Worm (Caenorhabditis elegans) whole organism, L4 larva: ENCODE results near the gene W04E12.2.

ENCODE experiments used
- F49E8.2 ChIP-seq: sonication (generic microtip); optimal IDR thresholded peaks from 2 replicates; lab custom pipeline; 2016; ENCODE audit warnings: missing compliant biosample characterization, mild to moderate bottlenecking, missing genetic modification characterization, borderline replicate concordance
- R02D3.7 ChIP-seq: fragments of 150-350 bp; sonication (generic microtip); optimal IDR thresholded peaks from 3 replicates; lab custom pipeline; 2014; ENCODE audit warnings: missing biosample characterization, missing genetic modification characterization
- T20F7.1 ChIP-seq: fragments of 200-800 bp; sonication (Bioruptor generic); optimal IDR thresholded peaks from 2 replicates; lab custom pipeline; 2018; ENCODE audit warnings: mild to moderate bottlenecking, missing genetic modification characterization, missing compliant biosample characterization
- Y5F2A.4 ChIP-seq: fragments of 200-800 bp; sonication (Bioruptor generic); optimal IDR thresholded peaks from 2 replicates; lab custom pipeline; 2018; ENCODE audit warnings: mild to moderate bottlenecking, missing genetic modification characterization, missing compliant biosample characterization
- ZK337.2 ChIP-seq: fragments of 200-800 bp; sonication (Bioruptor generic); IDR thresholded peaks from 2 replicates; pipeline ENCODE4 v1.3.6; 2022; ENCODE audit warnings: missing genetic modification reagents, missing genetic modification characterization, missing compliant biosample characterization
- ZK546.5 ChIP-seq, 2 experiments: sonication (generic microtip); optimal IDR thresholded peaks; 2 replicates each; lab custom pipeline; 2017; ENCODE audit warnings: missing biosample characterization in 2 of 2, missing genetic modification characterization in 2 of 2
- aha-1 ChIP-seq: fragments of 150-350 bp; peaks from one replicate; lab custom pipeline; 2014; ENCODE audit warnings: missing biosample characterization, missing genetic modification characterization
- aly-2 ChIP-seq: sonication (generic microtip); optimal IDR thresholded peaks from 2 replicates; lab custom pipeline; 2018; ENCODE audit warnings: missing biosample characterization, missing genetic modification characterization
- arid-1 ChIP-seq: fragments of 200-800 bp; sonication (Bioruptor generic); conservative IDR thresholded peaks from 2 replicates; pipeline ENCODE4 v1.3.6; 2022; ENCODE audit warnings: missing genetic modification reagents, missing genetic modification characterization, missing compliant biosample characterization
- ceh-82 ChIP-seq: sonication (generic microtip); optimal IDR thresholded peaks from 2 replicates; lab custom pipeline; 2017; ENCODE audit warnings: missing biosample characterization, missing genetic modification characterization
- ctbp-1 ChIP-seq: fragments of 200-800 bp; sonication (Bioruptor generic); IDR thresholded peaks from 2 replicates; pipeline ENCODE4 v1.3.6; 2022; ENCODE audit warnings: missing genetic modification reagents, missing genetic modification characterization, missing compliant biosample characterization
- daf-16 ChIP-seq, 3 experiments: sonication (generic microtip); optimal IDR thresholded peaks; 2 replicates each; lab custom pipeline; 2016 to 2017; ENCODE audit warnings: missing genetic modification characterization in 3 of 3, missing genetic modification reagents in 3 of 3, mild to moderate bottlenecking in 2 of 3, missing compliant biosample characterization in 2 of 3, missing biosample characterization in 1 of 3, moderate library complexity in 1 of 3
- daf-19 ChIP-seq: fragments of 200-800 bp; sonication (Bioruptor generic); conservative IDR thresholded peaks from 2 replicates; pipeline ENCODE4 v1.3.6; 2022; ENCODE audit warnings: missing genetic modification characterization, missing compliant biosample characterization
- daf-8 ChIP-seq: fragments of 200-800 bp; sonication (Bioruptor generic); IDR thresholded peaks from 2 replicates; pipeline ENCODE4 v1.3.6; 2022; ENCODE audit warnings: missing genetic modification characterization, missing compliant biosample characterization
- dmd-6 ChIP-seq: fragments of 200-800 bp; sonication (Bioruptor generic); IDR thresholded peaks from 2 replicates; pipeline ENCODE4 v1.3.6; 2022; ENCODE audit warnings: missing genetic modification reagents, missing genetic modification characterization, missing compliant biosample characterization
- duxl-1 ChIP-seq: sonication (generic microtip); optimal IDR thresholded peaks from 2 replicates; lab custom pipeline; 2016; ENCODE audit warnings: mild to moderate bottlenecking, missing genetic modification characterization, moderate library complexity, missing compliant biosample characterization; ENCODE audit not compliant: poor library complexity
- dve-1 ChIP-seq: sonication (generic microtip); optimal IDR thresholded peaks from 2 replicates; lab custom pipeline; 2017; ENCODE audit warnings: antibody characterized with exemption, mild to moderate bottlenecking, missing genetic modification characterization, missing compliant biosample characterization; ENCODE audit not compliant: insufficient read depth
- hlh-11 ChIP-seq: fragments of 200-800 bp; sonication (Bioruptor generic); optimal IDR thresholded peaks from 2 replicates; lab custom pipeline; 2018; ENCODE audit warnings: mild to moderate bottlenecking, missing genetic modification characterization, missing compliant biosample characterization
- lin-1 ChIP-seq: fragments of 200-800 bp; sonication (Bioruptor generic); IDR thresholded peaks from 2 replicates; pipeline ENCODE4 v1.3.6; 2022; ENCODE audit warnings: missing genetic modification reagents, missing genetic modification characterization, missing compliant biosample characterization
- lin-15B ChIP-seq: fragments of 150-350 bp; sonication (generic microtip); optimal IDR thresholded peaks from 3 replicates; lab custom pipeline; 2014; ENCODE audit warnings: missing biosample characterization, missing genetic modification characterization
- lin-29 ChIP-seq: fragments of 200-800 bp; sonication (Bioruptor generic); IDR thresholded peaks from 2 replicates; pipeline ENCODE4 v1.3.6; 2022; ENCODE audit warnings: missing genetic modification reagents, missing genetic modification characterization, missing compliant biosample characterization
- lin-38 ChIP-seq: fragments of 200-800 bp; sonication (Bioruptor generic); IDR thresholded peaks from 2 replicates; pipeline ENCODE4 v1.3.6; 2022; ENCODE audit warnings: missing genetic modification reagents, missing genetic modification characterization, missing compliant biosample characterization
- lsy-2 ChIP-seq, 2 experiments: fragments of 150-350 bp in 1 of 2; sonication (generic microtip) in 1 of 2; optimal IDR thresholded peaks; 2 replicates each; lab custom pipeline; 2014 to 2017; ENCODE audit warnings: missing biosample characterization in 2 of 2, missing genetic modification characterization in 2 of 2
- mdl-1 ChIP-seq, 2 experiments: fragments of 150-350 bp in 1 of 2; sonication (generic microtip) in 1 of 2; optimal IDR thresholded peaks; 2 replicates each; lab custom pipeline; 2014 to 2017; ENCODE audit warnings: missing biosample characterization in 2 of 2, missing genetic modification characterization in 2 of 2
- mxl-3 ChIP-seq: fragments of 200-800 bp; sonication (Bioruptor generic); optimal IDR thresholded peaks from 2 replicates; lab custom pipeline; 2018; ENCODE audit warnings: mild to moderate bottlenecking, missing genetic modification characterization, missing compliant biosample characterization
- nhr-10 ChIP-seq: fragments of 150-350 bp; optimal IDR thresholded peaks from 2 replicates; lab custom pipeline; 2014; ENCODE audit warnings: missing biosample characterization, missing genetic modification characterization
- nhr-111 ChIP-seq: fragments of 200-800 bp; sonication (Bioruptor generic); optimal IDR thresholded peaks from 2 replicates; lab custom pipeline; 2018; ENCODE audit warnings: mild to moderate bottlenecking, missing genetic modification characterization, missing compliant biosample characterization
- nhr-28 ChIP-seq: fragments of 150-350 bp; optimal IDR thresholded peaks from 2 replicates; lab custom pipeline; 2014; ENCODE audit warnings: missing biosample characterization, missing genetic modification characterization
- nhr-77 ChIP-seq: fragments of 150-350 bp; optimal IDR thresholded peaks from 2 replicates; lab custom pipeline; 2014; ENCODE audit warnings: missing biosample characterization, missing genetic modification characterization
- pha-4 ChIP-seq, 2 experiments: fragments of 150-350 bp in 1 of 2; fragments of 200-800 bp in 1 of 2; sonication (Bioruptor generic) in 1 of 2; IDR thresholded peaks in 1 of 2; optimal IDR thresholded peaks in 1 of 2; 2 replicates each; pipeline versions ENCODE4 v1.3.6 to Lab custom; 2014 to 2022; ENCODE audit warnings: missing genetic modification characterization in 2 of 2, missing genetic modification reagents in 2 of 2, missing biosample characterization in 1 of 2, missing compliant biosample characterization in 1 of 2
- php-3 ChIP-seq: fragments of 200-800 bp; sonication (Bioruptor generic); IDR thresholded peaks from 2 replicates; pipeline ENCODE4 v1.3.6; 2022; ENCODE audit warnings: missing genetic modification reagents, missing genetic modification characterization, missing compliant biosample characterization
- pqm-1 ChIP-seq: sonication (generic microtip); optimal IDR thresholded peaks from 2 replicates; lab custom pipeline; 2017; ENCODE audit warnings: missing biosample characterization, missing genetic modification characterization
- saeg-2 ChIP-seq: fragments of 200-800 bp; sonication (Bioruptor generic); IDR thresholded peaks from 2 replicates; pipeline ENCODE4 v1.3.6; 2022; ENCODE audit warnings: missing genetic modification reagents, missing genetic modification characterization, missing compliant biosample characterization
- set-16 ChIP-seq: fragments of 200-800 bp; sonication (Bioruptor generic); IDR thresholded peaks from 2 replicates; pipeline ENCODE4 v1.3.6; 2022; ENCODE audit warnings: missing genetic modification reagents, missing genetic modification characterization, missing compliant biosample characterization
- unc-130 ChIP-seq: sonication (generic microtip); optimal IDR thresholded peaks from 2 replicates; lab custom pipeline; 2016; ENCODE audit warnings: missing genetic modification reagents, missing genetic modification characterization, missing compliant biosample characterization
- zfp-3 ChIP-seq: fragments of 200-800 bp; sonication (Bioruptor generic); conservative IDR thresholded peaks from 2 replicates; pipeline ENCODE4 v1.3.6; 2022; ENCODE audit warnings: missing genetic modification reagents, missing genetic modification characterization, missing compliant biosample characterization
- ztf-11 ChIP-seq: fragments of 150-350 bp; optimal IDR thresholded peaks from 2 replicates; lab custom pipeline; 2014; ENCODE audit warnings: missing biosample characterization, missing genetic modification characterization

W04E12.2 gene

DNA sequence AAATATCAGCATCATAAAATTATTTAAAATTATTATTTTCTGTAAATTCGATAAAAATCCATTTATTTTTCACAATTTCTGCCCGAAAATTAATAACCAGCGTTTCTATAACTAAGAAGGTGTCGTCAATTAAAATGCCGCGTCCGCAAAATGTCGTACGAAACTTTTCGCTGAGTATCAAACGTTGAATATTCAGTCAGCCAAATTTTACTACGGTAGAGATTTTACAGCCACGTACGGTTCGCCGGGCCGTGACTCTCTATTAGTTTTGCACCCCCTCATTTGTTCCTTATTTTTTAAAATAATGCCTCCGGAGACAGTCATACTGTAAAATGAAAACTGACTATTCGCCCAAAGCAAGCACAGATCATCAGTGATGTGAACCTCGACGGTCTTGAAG, 29.9 kb upstream of the W04E12.2 start:
- TF ChIP-seq unc-130 (GFP tag; lab: Kevin White, UChicago), result peak; percentile 49

DNA sequence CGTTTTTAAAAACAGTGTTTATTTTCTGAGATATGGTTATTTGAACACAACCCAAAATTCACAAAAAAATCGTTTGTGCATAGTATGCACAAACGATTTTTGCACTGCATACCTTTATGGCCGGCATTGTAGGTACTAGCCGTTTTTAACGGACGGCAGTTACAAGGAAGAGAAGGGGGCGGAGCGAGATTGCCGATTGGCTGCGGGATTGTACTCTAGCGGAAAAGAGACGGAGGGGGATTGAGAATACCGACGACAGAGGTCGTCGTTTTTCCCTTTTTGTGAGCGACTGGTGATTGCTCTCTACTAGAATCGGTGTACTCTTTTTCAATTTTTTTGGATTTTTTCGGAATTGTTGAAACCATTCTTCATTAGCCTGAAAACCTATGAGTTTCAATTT, 26.8 kb upstream of the W04E12.2 start:
- no peak for TF ChIP-seq pha-4 (GFP tag; IDR thresholded peaks at IDR 0.05; lab: Robert Waterston, UW)
- TF ChIP-seq pha-4 (tag; optimal IDR thresholded peaks at IDR 0.05; lab: Kevin White, UChicago), result no peak
- peak; percentile 54 for TF ChIP-seq duxl-1 (tag; lab: Kevin White, UChicago)

ce11 chrV:19760751-19761150, 19.8 kb upstream of the W04E12.2 start, which contains the start of gene M162.5:
Gene M162.5, plus strand, starts transcription at chrV:19761051.
- TF ChIP-seq lin-15B (tag; lab: Kevin White, UChicago) (no peak), saeg-2 (GFP tag; lab: Robert Waterston, UW) (no peak), aly-2 (tag; lab: Kevin White, UChicago) (no peak), F49E8.2 (tag; lab: Kevin White, UChicago) (no peak), R02D3.7 (tag; lab: Kevin White, UChicago) (no peak), pha-4 (GFP tag; IDR thresholded peaks at IDR 0.05; lab: Robert Waterston, UW) (no peak), pha-4 (tag; optimal IDR thresholded peaks at IDR 0.05; lab: Kevin White, UChicago) (no peak), aha-1 (tag; lab: Kevin White, UChicago) (peak; percentile 42)

DNA sequence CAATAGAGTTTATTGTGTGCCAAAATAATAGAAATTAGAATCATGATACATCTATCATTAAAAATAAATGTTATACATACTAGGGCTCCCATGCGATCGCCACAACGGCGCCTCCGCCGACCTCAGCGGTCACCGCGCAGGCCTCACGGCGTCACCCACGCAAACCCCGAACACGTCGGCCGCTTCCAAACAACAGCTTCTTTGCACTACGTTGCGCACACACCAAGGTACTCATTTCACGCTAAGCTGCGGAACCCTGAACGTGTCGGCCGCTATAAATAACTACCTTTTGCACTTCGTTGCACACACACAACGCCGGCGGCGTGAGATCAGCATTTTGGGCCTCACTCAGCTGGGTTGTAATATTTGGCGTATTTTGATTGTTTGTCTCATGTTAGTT, 18.3 kb upstream of the W04E12.2 start:
- TF ChIP-seq T20F7.1 (GFP tag; lab: Kevin White, UChicago), result no peak
- no peak for TF ChIP-seq lsy-2 (tag; optimal IDR thresholded peaks at IDR 0.05; lab: Kevin White, UChicago)
- no peak for TF ChIP-seq ZK337.2 (GFP tag; lab: Robert Waterston, UW)
- TF ChIP-seq aly-2 (tag; lab: Kevin White, UChicago), result no peak
- TF ChIP-seq daf-8 (GFP tag; lab: Robert Waterston, UW), result no peak
- TF ChIP-seq ztf-11 (tag; lab: Kevin White, UChicago), result no peak
- no peak for TF ChIP-seq nhr-10 (tag; lab: Kevin White, UChicago)
- TF ChIP-seq aha-1 (tag; lab: Kevin White, UChicago), result peak; percentile 77
- peak; percentile 77 for TF ChIP-seq set-16 (GFP tag; lab: Robert Waterston, UW)
- TF ChIP-seq, all 104 proteins: peak for 2

- TF ChIP-seq ztf-11 (tag; lab: Kevin White, UChicago) (no peak), aha-1 (tag; lab: Kevin White, UChicago) (no peak), zfp-3 (GFP tag; lab: Robert Waterston, UW) (no peak), dmd-6 (no peak), daf-19 (GFP tag; lab: Robert Waterston, UW) (no peak), lin-38 (no peak), R02D3.7 (tag; lab: Kevin White, UChicago) (no peak), arid-1 (GFP tag; lab: Robert Waterston, UW) (no peak), ctbp-1 (no peak), lin-29 (GFP tag; lab: Robert Waterston, UW) (no peak), ZK546.5 (tag; optimal IDR thresholded peaks at IDR 0.05; lab: Kevin White, UChicago) (no peak)
These were observed 15.3 kb upstream of the W04E12.2 start, which contains the start of gene W04E12.9 for ce11 chrV:19756253-19756652. Gene W04E12.9, plus strand, starts transcription at chrV:19756553.

- TF ChIP-seq mxl-3 (GFP tag; lab: Kevin White, UChicago), result peak; percentile 89
- no peak for TF ChIP-seq zfp-3 (GFP tag; lab: Robert Waterston, UW)
- TF ChIP-seq pqm-1, result peak; percentile 84
- no peak for TF ChIP-seq Y5F2A.4 (GFP tag; lab: Kevin White, UChicago)
- no peak for TF ChIP-seq ceh-82
- peak; percentile 95 for TF ChIP-seq dmd-6
- peak; percentile 75 for TF ChIP-seq nhr-28 (tag; lab: Kevin White, UChicago)
- TF ChIP-seq mdl-1 (tag; optimal IDR thresholded peaks at IDR 0.05; lab: Kevin White, UChicago), result no peak
- peak; percentile 80 for TF ChIP-seq php-3 (GFP tag; lab: Robert Waterston, UW)
- 0 out of 2 replicates have a peak, but pooled peaks have one; percentile 14 for TF ChIP-seq lin-1 (GFP tag; lab: Robert Waterston, UW)
- TF ChIP-seq daf-16 (GFP tag; optimal IDR thresholded peaks at IDR 0.05; lab: Kevin White, UChicago), result no peak
- TF ChIP-seq daf-16 (tag; optimal IDR thresholded peaks at IDR 0.05; lab: Kevin White, UChicago), result peak; percentile 51
- no peak for TF ChIP-seq nhr-111 (GFP tag; lab: Kevin White, UChicago)
- no peak for TF ChIP-seq set-16 (GFP tag; lab: Robert Waterston, UW)
- TF ChIP-seq nhr-77 (tag; lab: Kevin White, UChicago), result peak; percentile 25
- peak; percentile 35 for TF ChIP-seq dve-1 (tag; lab: Kevin White, UChicago)
- peak; percentile 68 for TF ChIP-seq hlh-11 (tag; lab: Kevin White, UChicago)
These were observed 14.3 kb upstream of the W04E12.2 start, which contains the start of gene clec-50 for ce11 chrV:19755260-19755659. Gene clec-50, minus strand, starts transcription at chrV:19755368.
